Worm (Caenorhabditis elegans): ENCODE measurements around the gene chil-8.

ce11 chrII:9834921-9835320 is 37.9 kb downstream of the chil-8 start, which contains the start of gene arrd-5:
- TF ChIP-seq lin-15B (tag; optimal IDR thresholded peaks at IDR 0.05) (no peak), fos-1 (tag; optimal IDR thresholded peaks at IDR 0.05) (no peak), ama-1 (optimal IDR thresholded peaks at IDR 0.05) (no peak), pag-3 (tag; optimal IDR thresholded peaks at IDR 0.05; ENCODE audit: borderline replicate concordance, insufficient read depth) (no peak), nhr-237 (tag; optimal IDR thresholded peaks at IDR 0.05) (no peak), nhr-11 (tag; optimal IDR thresholded peaks at IDR 0.05) (no peak), unc-62 (GFP tag; optimal IDR thresholded peaks at IDR 0.05) (no peak), lin-14 (GFP tag; optimal IDR thresholded peaks at IDR 0.05) (no peak), ztf-4 (tag; optimal IDR thresholded peaks at IDR 0.05) (no peak), ceh-82 (tag; optimal IDR thresholded peaks at IDR 0.05) (no peak), nhr-85 (tag) (no peak), aly-2 (tag; optimal IDR thresholded peaks at IDR 0.05) (no peak), C04F5.9 (tag; optimal IDR thresholded peaks at IDR 0.05) (no peak)

Measured in whole organism, L1 larva.